Fruit fly (Drosophila melanogaster): ENCODE results near the gene TrxT.
A peak's percentile ranks its signal among the peaks of the same experiment; 100 is the strongest.

TrxT gene

dm6 chrX:5285835-5286234, 25.9 kb downstream of the TrxT start (continued):
- TF ChIP-seq ap (GFP tag; IDR thresholded peaks at IDR 0.05) (no peak), CG33557 (GFP tag; optimal IDR thresholded peaks at IDR 0.05) (no peak), CG16863 (GFP tag; optimal IDR thresholded peaks at IDR 0.05) (peak; percentile 27), mirr (GFP tag; optimal IDR thresholded peaks at IDR 0.05) (no peak), CG4820 (GFP tag; optimal IDR thresholded peaks at IDR 0.05) (peak; percentile 48), CG31388 (GFP tag; optimal IDR thresholded peaks at IDR 0.05) (no peak), Vsx1 (GFP tag; optimal IDR thresholded peaks at IDR 0.05) (no peak), gro (GFP tag; optimal IDR thresholded peaks at IDR 0.05) (peak; percentile 6), grau (tag; optimal IDR thresholded peaks at IDR 0.05) (peak; percentile 56), cg (GFP tag; optimal IDR thresholded peaks at IDR 0.05) (no peak), emc (GFP tag; optimal IDR thresholded peaks at IDR 0.05) (peak; percentile 2), gem (tag; optimal IDR thresholded peaks at IDR 0.05) (peak; percentile 62), Med (GFP tag) (peak; percentile 77), Sox102F (GFP tag; optimal IDR thresholded peaks at IDR 0.05) (peak; percentile 49), phol (tag; optimal IDR thresholded peaks at IDR 0.05) (peak; percentile 65), CG10267 (tag; optimal IDR thresholded peaks at IDR 0.05) (peak; percentile 48), E2f1 (GFP tag; IDR thresholded peaks at IDR 0.05) (peak; percentile 51), CG30431 (GFP tag; optimal IDR thresholded peaks at IDR 0.05) (peak; percentile 3), Deaf1 (tag; optimal IDR thresholded peaks at IDR 0.05) (peak; percentile 38), D19A (tag; optimal IDR thresholded peaks at IDR 0.05) (peak; percentile 69), eyg (GFP tag; optimal IDR thresholded peaks at IDR 0.05) (no peak), HLH54F (GFP tag; optimal IDR thresholded peaks at IDR 0.05) (peak; percentile 51), vnd (GFP tag; IDR thresholded peaks at IDR 0.05; ENCODE audit: partially characterized antibody) (no peak), CG18764 (GFP tag; optimal IDR thresholded peaks at IDR 0.05) (peak; percentile 38), ttk (GFP tag; IDR thresholded peaks at IDR 0.05) (peak; percentile 34; the same call in 1 of the 2 replicates), CG8388 (GFP tag; optimal IDR thresholded peaks at IDR 0.05) (peak; percentile 4), HLH4C (GFP tag; IDR thresholded peaks at IDR 0.05; ENCODE audit: partially characterized antibody) (no peak), CG17568 (GFP tag; optimal IDR thresholded peaks at IDR 0.05) (no peak), CG10209 (GFP tag; optimal IDR thresholded peaks at IDR 0.05) (peak; percentile 51), CG16815 (GFP tag; optimal IDR thresholded peaks at IDR 0.05) (no peak), ERR (GFP tag; optimal IDR thresholded peaks at IDR 0.05) (no peak), CG15269 (tag; optimal IDR thresholded peaks at IDR 0.05) (peak; percentile 51), CHES-1-like (GFP tag; optimal IDR thresholded peaks at IDR 0.05) (peak; percentile 6), exex (tag; optimal IDR thresholded peaks at IDR 0.05) (peak; percentile 0), CG8944 (GFP tag; optimal IDR thresholded peaks at IDR 0.05) (peak; percentile 16), NC2α (GFP tag; optimal IDR thresholded peaks at IDR 0.05) (no peak), Hr78 (GFP tag; optimal IDR thresholded peaks at IDR 0.05) (no peak), lilli (GFP tag; optimal IDR thresholded peaks at IDR 0.05) (peak; percentile 62), CG13424 (tag; optimal IDR thresholded peaks at IDR 0.05) (peak; percentile 70), CG5245 (GFP tag; optimal IDR thresholded peaks at IDR 0.05) (peak; percentile 22), Max (GFP tag; optimal IDR thresholded peaks at IDR 0.05) (peak; percentile 9), Trl (optimal IDR thresholded peaks at IDR 0.05) (no peak), Trl (GFP tag; optimal IDR thresholded peaks at IDR 0.05) (peak; percentile 18), Xrp1 (GFP tag; IDR thresholded peaks at IDR 0.05) (peak; percentile 59), esg (GFP tag; conservative IDR thresholded peaks at IDR 0.05) (no peak), CG10979 (tag; optimal IDR thresholded peaks at IDR 0.05) (peak; percentile 64), CG30403 (GFP tag; optimal IDR thresholded peaks at IDR 0.05) (peak; percentile 46), onecut (GFP tag; IDR thresholded peaks at IDR 0.05) (peak; percentile 48), Sry-δ (GFP tag; optimal IDR thresholded peaks at IDR 0.05) (peak; percentile 18), lab (GFP tag; optimal IDR thresholded peaks at IDR 0.05) (peak; percentile 79), CG1602 (GFP tag; optimal IDR thresholded peaks at IDR 0.05) (peak; percentile 36)

Measured in whole organism, embryonic.